Worm (Caenorhabditis elegans) whole organism, L4/young adult: Measurements from ENCODE around the gene Y73B6A.1.

ENCODE experiments used
- dao-5 ChIP-seq: sonication (generic microtip); optimal IDR thresholded peaks from 2 replicates; lab custom pipeline; 2016; ENCODE audit warnings: missing genotype, missing genetic modification characterization, moderate library complexity, missing compliant biosample characterization
- him-1 ChIP-seq: sonication (generic microtip); optimal IDR thresholded peaks from 2 replicates; lab custom pipeline; 2016; ENCODE audit warnings: missing genotype, missing genetic modification reagents, missing genetic modification characterization, missing compliant biosample characterization

ce11 chrIV:6623390-6623789 lies 44.4 kb downstream of the Y73B6A.1 start, which contains the start of gene C01B10.44:
- TF ChIP-seq him-1 (tag; lab: Kevin White, UChicago) (no peak), dao-5 (tag; lab: Kevin White, UChicago) (no peak)
